Worm (Caenorhabditis elegans) whole organism, late embryonic: ENCODE data around the gene Y41C4A.8.

ENCODE experiments used
- C38D4.7 ChIP-seq: fragments of 200-800 bp; sonication (Bioruptor generic); optimal IDR thresholded peaks from 2 replicates; lab custom pipeline; 2018; ENCODE audit warnings: mild to moderate bottlenecking, missing genetic modification characterization, moderate library complexity, missing compliant biosample characterization
- K09A11.1 ChIP-seq: sonication (generic microtip); optimal IDR thresholded peaks from 2 replicates; lab custom pipeline; 2017; ENCODE audit warnings: antibody characterized with exemption, mild to moderate bottlenecking, missing genetic modification characterization, missing compliant biosample characterization; ENCODE audit not compliant: insufficient read depth
- Y22D7AL.16 ChIP-seq: sonication (generic microtip); optimal IDR thresholded peaks from 2 replicates; lab custom pipeline; 2016; ENCODE audit warnings: missing genetic modification characterization, missing compliant biosample characterization
- ceh-14 ChIP-seq: sonication (generic microtip); optimal IDR thresholded peaks from 2 replicates; lab custom pipeline; 2016; ENCODE audit warnings: missing genotype, missing genetic modification characterization, missing compliant biosample characterization
- ceh-2 ChIP-seq: sonication (generic microtip); optimal IDR thresholded peaks from 2 replicates; lab custom pipeline; 2016; ENCODE audit warnings: missing genotype, missing genetic modification characterization, missing compliant biosample characterization
- ceh-22 ChIP-seq: sonication (generic microtip); optimal IDR thresholded peaks from 2 replicates; lab custom pipeline; 2017; ENCODE audit warnings: missing biosample characterization, missing genetic modification characterization
- ceh-24 ChIP-seq: sonication (generic microtip); optimal IDR thresholded peaks from 2 replicates; lab custom pipeline; 2016; ENCODE audit warnings: mild to moderate bottlenecking, missing genetic modification characterization, missing compliant biosample characterization
- ceh-31 ChIP-seq: sonication (generic microtip); optimal IDR thresholded peaks from 2 replicates; lab custom pipeline; 2016; ENCODE audit warnings: missing genetic modification characterization, missing compliant biosample characterization
- ceh-45 ChIP-seq: fragments of 200-800 bp; sonication (Bioruptor generic); IDR thresholded peaks from 2 replicates; pipeline ENCODE4 v1.3.6; 2022; ENCODE audit warnings: missing genetic modification reagents, missing genetic modification characterization, missing compliant biosample characterization
- ceh-48 ChIP-seq: sonication (generic microtip); optimal IDR thresholded peaks from 2 replicates; lab custom pipeline; 2016; ENCODE audit warnings: missing genetic modification characterization, inconsistent platforms, missing compliant biosample characterization
- ceh-6 ChIP-seq: fragments of 200-800 bp; sonication (Bioruptor generic); optimal IDR thresholded peaks from 2 replicates; lab custom pipeline; 2018; ENCODE audit warnings: mild to moderate bottlenecking, missing genetic modification characterization, missing compliant biosample characterization
- ceh-9 ChIP-seq: sonication (generic microtip); optimal IDR thresholded peaks from 2 replicates; lab custom pipeline; 2016; ENCODE audit warnings: mild to moderate bottlenecking, missing genetic modification characterization, inconsistent platforms, missing compliant biosample characterization
- che-1 ChIP-seq: sonication (generic microtip); optimal IDR thresholded peaks from 2 replicates; lab custom pipeline; 2016; ENCODE audit warnings: mild to moderate bottlenecking, missing genetic modification characterization, missing compliant biosample characterization
- dmd-4 ChIP-seq: sonication (generic microtip); optimal IDR thresholded peaks from 2 replicates; lab custom pipeline; 2016; ENCODE audit warnings: borderline replicate concordance, missing genetic modification characterization, missing compliant biosample characterization
- elt-2 ChIP-seq: sonication (generic microtip); optimal IDR thresholded peaks from 2 replicates; lab custom pipeline; 2016; ENCODE audit warnings: missing genetic modification reagents, missing genetic modification characterization, missing compliant biosample characterization
- fax-1 ChIP-seq: sonication (generic microtip); optimal IDR thresholded peaks from 2 replicates; lab custom pipeline; 2016; ENCODE audit warnings: missing genotype, missing genetic modification characterization, missing compliant biosample characterization
- fkh-10 ChIP-seq: fragments of 150-350 bp; optimal IDR thresholded peaks from 2 replicates; lab custom pipeline; 2014; ENCODE audit warnings: missing biosample characterization, missing genetic modification reagents, missing genetic modification characterization
- fkh-6 ChIP-seq: sonication (generic microtip); optimal IDR thresholded peaks from 2 replicates; lab custom pipeline; 2016; ENCODE audit warnings: missing genetic modification characterization, missing compliant biosample characterization
- gmeb-2 ChIP-seq: sonication (generic microtip); optimal IDR thresholded peaks from 2 replicates; lab custom pipeline; 2016; ENCODE audit warnings: missing genetic modification characterization, inconsistent platforms, missing compliant biosample characterization
- hlh-13 ChIP-seq: fragments of 200-800 bp; sonication (Bioruptor generic); optimal IDR thresholded peaks from 2 replicates; lab custom pipeline; 2018; ENCODE audit warnings: mild to moderate bottlenecking, missing genetic modification characterization, missing compliant biosample characterization
- hlh-15 ChIP-seq: sonication (generic microtip); optimal IDR thresholded peaks from 2 replicates; lab custom pipeline; 2016; ENCODE audit warnings: missing genetic modification characterization, missing compliant biosample characterization
- hlh-30 ChIP-seq: sonication (generic microtip); optimal IDR thresholded peaks from 2 replicates; lab custom pipeline; 2017; ENCODE audit warnings: antibody characterized with exemption, missing genetic modification characterization, missing compliant biosample characterization; ENCODE audit not compliant: insufficient read depth
- hlh-6 ChIP-seq: sonication (generic microtip); optimal IDR thresholded peaks from 2 replicates; lab custom pipeline; 2016; ENCODE audit warnings: missing genotype, missing genetic modification characterization, missing compliant biosample characterization
- hlh-8 ChIP-seq: sonication (generic microtip); optimal IDR thresholded peaks from 2 replicates; lab custom pipeline; 2016; ENCODE audit warnings: missing genotype, missing genetic modification characterization, missing compliant biosample characterization
- lim-6 ChIP-seq: sonication (generic microtip); optimal IDR thresholded peaks from 2 replicates; lab custom pipeline; 2016; ENCODE audit warnings: missing genetic modification characterization, missing compliant biosample characterization
- lin-11 ChIP-seq: fragments of 200-800 bp; sonication (Bioruptor generic); optimal IDR thresholded peaks from 2 replicates; lab custom pipeline; 2018; ENCODE audit warnings: mild to moderate bottlenecking, missing genetic modification characterization, missing compliant biosample characterization
- mec-3 ChIP-seq: sonication (generic microtip); optimal IDR thresholded peaks from 2 replicates; lab custom pipeline; 2016; ENCODE audit warnings: borderline replicate concordance, missing genetic modification characterization, missing compliant biosample characterization
- nhr-11 ChIP-seq: fragments of 150-350 bp; optimal IDR thresholded peaks from 2 replicates; lab custom pipeline; 2014; ENCODE audit warnings: missing biosample characterization, missing genetic modification characterization
- nhr-232 ChIP-seq: sonication (generic microtip); optimal IDR thresholded peaks from 2 replicates; lab custom pipeline; 2016; ENCODE audit warnings: missing genetic modification characterization, missing compliant biosample characterization
- npax-4 ChIP-seq: sonication (generic microtip); optimal IDR thresholded peaks from 2 replicates; lab custom pipeline; 2016; ENCODE audit warnings: missing genetic modification characterization, missing compliant biosample characterization
- odd-2 ChIP-seq: sonication (generic microtip); optimal IDR thresholded peaks from 2 replicates; lab custom pipeline; 2017; ENCODE audit warnings: antibody characterized with exemption, mild to moderate bottlenecking, missing genetic modification characterization, missing compliant biosample characterization
- pag-3 ChIP-seq: sonication (generic microtip); optimal IDR thresholded peaks from 2 replicates; lab custom pipeline; 2016; ENCODE audit warnings: missing compliant biosample characterization, missing genetic modification characterization, borderline replicate concordance
- pha-4 ChIP-seq: fragments of 150-350 bp; optimal IDR thresholded peaks from 2 replicates; lab custom pipeline; 2018; ENCODE audit warnings: missing biosample characterization, missing genetic modification reagents, missing genetic modification characterization
- pqm-1 ChIP-seq: sonication (generic microtip); optimal IDR thresholded peaks from 2 replicates; lab custom pipeline; 2016; ENCODE audit warnings: missing genetic modification characterization, missing compliant biosample characterization
- ref-2 ChIP-seq: sonication (generic microtip); optimal IDR thresholded peaks from 2 replicates; lab custom pipeline; 2016; ENCODE audit warnings: missing genetic modification characterization, missing compliant biosample characterization
- sox-4 ChIP-seq: sonication (generic microtip); optimal IDR thresholded peaks from 2 replicates; lab custom pipeline; 2017; ENCODE audit warnings: mild to moderate bottlenecking, missing genetic modification characterization, inconsistent platforms, missing compliant biosample characterization
- syd-9 ChIP-seq: sonication (generic microtip); optimal IDR thresholded peaks from 2 replicates; lab custom pipeline; 2016; ENCODE audit warnings: mild to moderate bottlenecking, missing genetic modification characterization, moderate library complexity, missing compliant biosample characterization
- tbx-2 ChIP-seq: sonication (generic microtip); optimal IDR thresholded peaks from 2 replicates; lab custom pipeline; 2016; ENCODE audit warnings: missing genetic modification characterization, missing compliant biosample characterization
- tbx-7 ChIP-seq: sonication (generic microtip); optimal IDR thresholded peaks from 2 replicates; lab custom pipeline; 2016; ENCODE audit warnings: missing genotype, missing genetic modification characterization, missing compliant biosample characterization
- unc-3 ChIP-seq, 2 experiments: fragments of 200-800 bp in 1 of 2; sonication (Bioruptor generic) in 1 of 2; sonication (generic microtip) in 1 of 2; conservative IDR thresholded peaks in 1 of 2; optimal IDR thresholded peaks in 1 of 2; 2 replicates each; pipeline versions ENCODE4 v1.3.6 to Lab custom; 2016 to 2022; ENCODE audit warnings: missing compliant biosample characterization in 2 of 2, missing genetic modification characterization in 2 of 2, missing genetic modification reagents in 1 of 2
- unc-55 ChIP-seq: sonication (generic microtip); optimal IDR thresholded peaks from 2 replicates; lab custom pipeline; 2017; ENCODE audit warnings: missing biosample characterization, missing genetic modification reagents, missing genetic modification characterization
- unc-86 ChIP-seq: sonication (generic microtip); optimal IDR thresholded peaks from 2 replicates; lab custom pipeline; 2016; ENCODE audit warnings: missing genetic modification characterization, missing compliant biosample characterization

Gene Y41C4A.8

DNA sequence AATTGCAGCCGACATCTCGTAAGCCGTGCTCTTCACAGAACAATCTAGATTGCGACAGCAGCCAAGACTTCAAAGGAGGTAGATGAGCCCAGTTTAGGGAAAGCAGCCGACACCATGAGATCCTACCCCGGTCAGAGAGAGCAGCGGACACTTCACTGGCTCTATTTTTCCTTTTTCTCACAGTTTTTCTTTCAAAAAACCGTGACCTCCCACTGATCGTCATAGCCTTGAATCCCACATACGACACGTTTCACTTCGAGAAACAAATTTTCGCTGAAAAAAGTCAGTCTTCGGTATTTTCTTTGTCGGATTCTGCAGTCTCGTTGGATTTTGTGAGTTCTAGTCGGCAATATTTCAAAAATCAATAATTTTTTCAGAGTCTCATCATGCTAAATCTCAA is 23.4 kb upstream of the Y41C4A.8 start, which contains the start of gene Y41C4A.21:
Gene Y41C4A.21 (plus strand): TSS at position 301 of the 400 bp plus-strand sequence.
- TF ChIP-seq fkh-6 (tag; lab: Kevin White, UChicago), result no peak
- no peak for TF ChIP-seq hlh-30 (tag; lab: Kevin White, UChicago)
- TF ChIP-seq fax-1 (tag; lab: Kevin White, UChicago), result no peak
- TF ChIP-seq gmeb-2 (tag; lab: Kevin White, UChicago), result no peak
- TF ChIP-seq pag-3 (tag; lab: Kevin White, UChicago), result no peak
- no peak for TF ChIP-seq elt-2 (tag; lab: Kevin White, UChicago)
- no peak for TF ChIP-seq pqm-1
- no peak for TF ChIP-seq hlh-8
- no peak for TF ChIP-seq lin-11 (tag; lab: Kevin White, UChicago)
- TF ChIP-seq hlh-13 (GFP tag; lab: Kevin White, UChicago), result no peak
- no peak for TF ChIP-seq dmd-4 (tag; lab: Kevin White, UChicago)
- TF ChIP-seq ceh-14 (tag; lab: Kevin White, UChicago), result no peak
- no peak for TF ChIP-seq Y22D7AL.16 (tag; lab: Kevin White, UChicago)
- no peak for TF ChIP-seq ceh-24
- no peak for TF ChIP-seq nhr-11 (tag; lab: Kevin White, UChicago)
- TF ChIP-seq fkh-10 (GFP tag; lab: Kevin White, UChicago), result no peak
- TF ChIP-seq hlh-15, result no peak
- no peak for TF ChIP-seq npax-4
- TF ChIP-seq nhr-232 (tag; lab: Kevin White, UChicago), result no peak

DNA sequence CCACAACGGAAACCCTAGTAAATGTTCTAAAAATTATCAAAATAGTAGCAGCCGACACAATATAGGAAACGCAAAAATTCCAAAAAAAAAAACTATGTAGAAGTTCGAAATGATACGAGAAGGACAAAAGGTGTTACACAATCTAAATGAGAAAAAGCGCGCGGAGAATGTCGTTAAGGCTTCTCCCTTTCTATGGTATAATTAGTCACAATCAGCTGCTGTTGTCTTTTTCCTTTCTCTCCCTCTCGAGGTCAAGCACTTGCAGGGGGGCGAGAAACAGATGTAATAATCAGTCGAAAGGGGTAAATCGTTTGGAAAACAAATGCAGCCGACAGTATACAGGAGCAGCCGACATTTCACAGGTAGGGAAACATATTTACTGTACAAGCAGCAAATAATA is 22.9 kb upstream of the Y41C4A.8 start:
- TF ChIP-seq ref-2 (no peak), pha-4 (tag; lab: Kevin White, UChicago) (no peak), ceh-45 (no peak), tbx-7 (tag; lab: Kevin White, UChicago) (no peak), K09A11.1 (tag; lab: Kevin White, UChicago) (no peak), syd-9 (no peak), unc-86 (tag; lab: Kevin White, UChicago) (no peak)

- TF ChIP-seq hlh-8 (no peak), dmd-4 (tag; lab: Kevin White, UChicago) (no peak), pqm-1 (no peak), unc-55 (no peak), che-1 (no peak), ceh-2 (tag; lab: Kevin White, UChicago) (no peak), unc-3 (GFP tag; conservative IDR thresholded peaks at IDR 0.05; lab: Robert Waterston, UW) (no peak), unc-3 (tag; optimal IDR thresholded peaks at IDR 0.05; lab: Kevin White, UChicago) (no peak), Y22D7AL.16 (tag; lab: Kevin White, UChicago) (no peak), odd-2 (no peak), ceh-22 (tag; lab: Kevin White, UChicago) (no peak), tbx-2 (no peak), hlh-6 (tag; lab: Kevin White, UChicago) (no peak), pha-4 (tag; lab: Kevin White, UChicago) (no peak), gmeb-2 (tag; lab: Kevin White, UChicago) (no peak), C38D4.7 (no peak), mec-3 (no peak)
- TF ChIP-seq, all 69 proteins: peak for 0
These were observed 22.2 kb upstream of the Y41C4A.8 start for ce11 chrIII:11730850-11731249.

- TF ChIP-seq hlh-15 (no peak), unc-86 (tag; lab: Kevin White, UChicago) (no peak), ceh-31 (tag; lab: Kevin White, UChicago) (no peak), lim-6 (tag; lab: Kevin White, UChicago) (no peak), ceh-48 (tag; lab: Kevin White, UChicago) (no peak), unc-55 (no peak), ceh-6 (GFP tag; lab: Kevin White, UChicago) (no peak), ceh-9 (tag; lab: Kevin White, UChicago) (no peak), ceh-14 (tag; lab: Kevin White, UChicago) (no peak), hlh-13 (GFP tag; lab: Kevin White, UChicago) (no peak), dmd-4 (tag; lab: Kevin White, UChicago) (no peak), sox-4 (tag; lab: Kevin White, UChicago) (no peak), K09A11.1 (tag; lab: Kevin White, UChicago) (no peak)
- TF ChIP-seq, all 69 proteins: peak for 0
These were observed 21.7 kb upstream of the Y41C4A.8 start, which contains the start of gene Y41C4A.18 for ce11 chrIII:11730312-11730711. Gene Y41C4A.18 (plus strand): TSS chrIII:11730612.
